Worm (Caenorhabditis elegans): ENCODE results near the gene ZK180.6.

DNA sequence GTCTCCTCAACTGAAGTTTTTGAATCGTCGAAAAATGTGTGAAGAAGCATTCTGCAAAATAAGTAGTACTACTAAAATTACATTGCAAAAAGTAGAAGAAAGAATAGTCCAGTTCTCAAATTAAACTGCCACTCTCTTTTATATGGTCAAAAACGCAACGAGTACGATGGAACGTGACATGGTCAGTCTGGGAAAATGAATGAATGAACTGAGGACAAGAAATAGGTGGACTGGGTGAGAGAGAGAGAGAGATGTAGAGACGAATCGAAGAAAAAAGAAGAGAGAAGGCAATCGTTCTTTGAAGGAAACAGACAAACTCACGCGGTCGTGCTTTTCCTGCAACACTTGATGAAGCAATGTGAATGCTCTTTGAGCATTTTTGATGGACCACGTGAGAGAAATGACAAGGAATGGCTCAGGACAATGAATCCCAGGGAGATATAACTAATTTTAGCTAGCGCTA lies 47.8 kb downstream of the ZK180.6 start, which contains the start of gene M01H9.3:
- TF ChIP-seq unc-39 (tag; optimal IDR thresholded peaks at IDR 0.05) (no peak), tbx-2 (tag; optimal IDR thresholded peaks at IDR 0.05) (no peak), fos-1 (tag; optimal IDR thresholded peaks at IDR 0.05) (no peak), sea-2 (GFP tag; optimal IDR thresholded peaks at IDR 0.05) (no peak), pha-4 (tag; optimal IDR thresholded peaks at IDR 0.05) (peak; percentile 54), skn-1 (tag; optimal IDR thresholded peaks at IDR 0.05) (no peak), snpc-4 (tag; optimal IDR thresholded peaks at IDR 0.05) (no peak), ama-1 (optimal IDR thresholded peaks at IDR 0.05) (peak; percentile 70), unc-62 (GFP tag; optimal IDR thresholded peaks at IDR 0.05) (no peak)
